Fruit fly (Drosophila melanogaster): ENCODE results near the gene CG42710.

- no peak for TF ChIP-seq pan (optimal IDR thresholded peaks at IDR 0.05)
- no peak for TF ChIP-seq psq (optimal IDR thresholded peaks at IDR 0.05)
- TF ChIP-seq CG8478 (optimal IDR thresholded peaks at IDR 0.05) = no peak
- no peak for TF ChIP-seq EcR (GFP tag; optimal IDR thresholded peaks at IDR 0.05)
- no peak for TF ChIP-seq Dll (optimal IDR thresholded peaks at IDR 0.05)
Measured at dm6 chr2L:8776163-8776562, 6.1 kb downstream of the CG42710 start, which contains the start of gene LManV.
